Worm (Caenorhabditis elegans) whole organism, L3 larva: ENCODE results near the gene mpk-1.

Experiments used
- R02D3.7 ChIP-seq: fragments of 150-350 bp; optimal IDR thresholded peaks from 2 replicates; lab custom pipeline; 2014; ENCODE audit warnings: missing biosample characterization, missing genetic modification characterization
- ama-1 ChIP-seq: fragments of 150-350 bp; optimal IDR thresholded peaks from 2 replicates; lab custom pipeline; 2018
- ceh-16 ChIP-seq: sonication (generic microtip); optimal IDR thresholded peaks from 2 replicates; lab custom pipeline; 2017; ENCODE audit warnings: missing biosample characterization, missing genetic modification characterization
- ceh-82 ChIP-seq: fragments of 150-350 bp; optimal IDR thresholded peaks from 2 replicates; lab custom pipeline; 2014; ENCODE audit warnings: missing biosample characterization, missing genetic modification characterization
- ceh-9 ChIP-seq: sonication (generic microtip); optimal IDR thresholded peaks from 2 replicates; lab custom pipeline; 2018; ENCODE audit warnings: missing biosample characterization, missing genetic modification characterization
- daf-12 ChIP-seq: fragments of 150-350 bp; optimal IDR thresholded peaks from 2 replicates; lab custom pipeline; 2014; ENCODE audit warnings: missing biosample characterization, missing genetic modification reagents, missing genetic modification characterization
- egl-27 ChIP-seq: sonication (generic microtip); optimal IDR thresholded peaks from 4 replicates; lab custom pipeline; 2017; ENCODE audit warnings: missing biosample characterization, missing genetic modification reagents, missing genetic modification characterization
- elt-1 ChIP-seq: fragments of 150-350 bp; optimal IDR thresholded peaks from 2 replicates; lab custom pipeline; 2014; ENCODE audit warnings: missing biosample characterization, missing genetic modification characterization
- elt-2 ChIP-seq: sonication (generic microtip); optimal IDR thresholded peaks from 2 replicates; lab custom pipeline; 2016; ENCODE audit warnings: missing genetic modification reagents, mild to moderate bottlenecking, missing genetic modification characterization, missing compliant biosample characterization
- elt-3 ChIP-seq, 3 experiments: fragments of 150-350 bp in 1 of 3; sonication (generic microtip) in 2 of 3; optimal IDR thresholded peaks; 2 replicates in 2 of 3; 4 replicates in 1 of 3; lab custom pipeline; 2014 to 2017; ENCODE audit warnings: missing biosample characterization in 3 of 3, missing genetic modification characterization in 3 of 3
- eor-1 ChIP-seq, 2 experiments: fragments of 150-350 bp; optimal IDR thresholded peaks; 2 replicates each; lab custom pipeline; 2014 to 2018; ENCODE audit warnings: missing biosample characterization in 2 of 2, missing genetic modification characterization in 2 of 2
- fos-1 ChIP-seq: fragments of 150-350 bp; optimal IDR thresholded peaks from 2 replicates; lab custom pipeline; 2014; ENCODE audit warnings: missing biosample characterization, missing genetic modification characterization
- jun-1 ChIP-seq: fragments of 150-350 bp; optimal IDR thresholded peaks from 2 replicates; lab custom pipeline; 2014; ENCODE audit warnings: missing biosample characterization, missing genetic modification reagents, missing genetic modification characterization
- lin-15B ChIP-seq: fragments of 150-350 bp; optimal IDR thresholded peaks from 2 replicates; lab custom pipeline; 2014; ENCODE audit warnings: missing biosample characterization, missing genetic modification characterization
- mdl-1 ChIP-seq: fragments of 150-350 bp; optimal IDR thresholded peaks from 2 replicates; lab custom pipeline; 2014; ENCODE audit warnings: missing biosample characterization, missing genetic modification characterization
- mml-1 ChIP-seq: fragments of 150-350 bp; sonication (generic microtip); optimal IDR thresholded peaks from 3 replicates; lab custom pipeline; 2014; ENCODE audit warnings: missing biosample characterization, missing genetic modification characterization
- nfya-1 ChIP-seq: sonication (generic microtip); optimal IDR thresholded peaks from 2 replicates; lab custom pipeline; 2017; ENCODE audit warnings: missing genetic modification characterization, mild to moderate bottlenecking, missing compliant biosample characterization, antibody characterized with exemption, moderate library complexity; ENCODE audit not compliant: insufficient read depth
- nhr-11 ChIP-seq: fragments of 150-350 bp; optimal IDR thresholded peaks from 2 replicates; lab custom pipeline; 2014; ENCODE audit warnings: missing biosample characterization, missing genetic modification characterization
- nhr-237 ChIP-seq: fragments of 150-350 bp; optimal IDR thresholded peaks from 2 replicates; lab custom pipeline; 2014; ENCODE audit warnings: missing biosample characterization, missing genetic modification characterization
- nhr-28 ChIP-seq: fragments of 150-350 bp; optimal IDR thresholded peaks from 2 replicates; lab custom pipeline; 2014; ENCODE audit warnings: missing biosample characterization, missing genetic modification characterization
- nhr-43 ChIP-seq: sonication (generic microtip); optimal IDR thresholded peaks from 2 replicates; lab custom pipeline; 2016; ENCODE audit warnings: mild to moderate bottlenecking, missing genetic modification characterization, missing compliant biosample characterization; ENCODE audit not compliant: poor library complexity, severe bottlenecking
- nhr-67 ChIP-seq: fragments of 150-350 bp; optimal IDR thresholded peaks from 2 replicates; lab custom pipeline; 2014; ENCODE audit warnings: missing biosample characterization, missing genetic modification characterization
- snpc-4 ChIP-seq: fragments of 150-350 bp; optimal IDR thresholded peaks from 2 replicates; lab custom pipeline; 2014; ENCODE audit warnings: missing biosample characterization, missing genetic modification characterization
- unc-39 ChIP-seq: sonication (generic microtip); optimal IDR thresholded peaks from 4 replicates; lab custom pipeline; 2017; ENCODE audit warnings: missing biosample characterization, missing genetic modification characterization
- unc-62 ChIP-seq: fragments of 150-350 bp; sonication (generic microtip); optimal IDR thresholded peaks from 4 replicates; lab custom pipeline; 2014; ENCODE audit warnings: missing biosample characterization, missing genetic modification reagents, missing genetic modification characterization
- zag-1 ChIP-seq: fragments of 150-350 bp; optimal IDR thresholded peaks from 2 replicates; lab custom pipeline; 2014; ENCODE audit warnings: missing biosample characterization, missing genetic modification characterization
- ztf-11 ChIP-seq: fragments of 150-350 bp; optimal IDR thresholded peaks from 2 replicates; lab custom pipeline; 2014; ENCODE audit warnings: missing biosample characterization, missing genetic modification characterization
- ztf-4 ChIP-seq: fragments of 150-350 bp; optimal IDR thresholded peaks from 2 replicates; lab custom pipeline; 2014; ENCODE audit warnings: missing biosample characterization, missing genetic modification characterization

Gene mpk-1

DNA sequence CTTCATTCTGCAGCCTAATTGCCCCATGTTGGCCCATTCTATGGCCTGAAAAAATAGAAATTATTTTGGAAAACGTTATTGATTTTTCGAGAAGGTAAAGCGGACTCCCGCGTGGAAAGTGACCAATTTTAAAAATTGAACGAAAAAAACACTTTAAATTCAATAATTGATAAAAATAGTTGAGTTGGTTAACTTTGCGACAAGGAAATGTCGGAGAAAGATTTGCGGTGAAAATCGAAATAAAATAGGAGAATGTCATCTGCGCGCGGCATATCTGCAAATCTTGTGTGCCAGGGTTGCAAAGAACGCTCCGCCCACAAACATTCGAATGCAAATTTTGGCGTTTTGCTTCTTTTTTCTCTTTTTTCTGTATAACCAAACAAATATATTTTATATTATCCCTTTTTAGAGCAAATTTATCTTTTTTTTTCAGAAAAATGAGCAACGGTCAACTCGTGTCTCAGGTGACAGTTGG is 57.0 kb downstream of the mpk-1 start, which contains the start of the genes rnf-121 and C16C10.4 (continued):
- no peak for TF ChIP-seq jun-1
- no peak for TF ChIP-seq mml-1 (tag; lab: Kevin White, UChicago)
- TF ChIP-seq ceh-82: no peak
- TF ChIP-seq ceh-9 (tag; lab: Kevin White, UChicago): no peak
- no peak for TF ChIP-seq mdl-1
- no peak for TF ChIP-seq ztf-4 (tag; lab: Kevin White, UChicago)
- no peak for TF ChIP-seq elt-3 (tag; optimal IDR thresholded peaks at IDR 0.05; lab: Kevin White, UChicago)
- TF ChIP-seq eor-1 (tag; optimal IDR thresholded peaks at IDR 0.05; lab: Kevin White, UChicago): no peak
- no peak for TF ChIP-seq zag-1
- TF ChIP-seq ztf-11 (tag; lab: Kevin White, UChicago): no peak
- TF ChIP-seq R02D3.7 (tag; lab: Kevin White, UChicago): peak; percentile 29
- TF ChIP-seq snpc-4: peak; percentile 64
- TF ChIP-seq unc-39: no peak
- no peak for TF ChIP-seq nfya-1 (tag; lab: Kevin White, UChicago)
- TF ChIP-seq fos-1: no peak

DNA sequence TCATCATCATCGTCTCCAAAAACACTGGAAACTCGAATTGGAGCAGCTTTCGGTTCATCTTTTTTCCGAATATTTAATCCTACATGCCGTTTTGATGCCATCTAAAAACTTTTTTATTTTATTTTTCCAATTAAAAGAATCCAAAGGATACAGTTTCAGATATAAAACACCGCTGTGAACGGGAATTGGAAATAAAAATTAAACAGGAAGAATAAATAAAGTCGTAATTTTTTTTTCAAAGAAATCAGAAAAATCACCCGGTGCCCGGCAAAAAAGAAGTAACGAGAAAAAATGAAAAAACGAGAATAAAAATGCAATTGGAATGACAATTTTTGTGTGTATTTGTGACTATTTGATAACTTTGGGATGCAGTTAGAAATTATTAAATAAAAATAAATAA is 59.2 kb downstream of the mpk-1 start, which contains the start of gene ccdc-55:
Gene ccdc-55, minus strand, starts transcription at position 101 of the 400 bp plus-strand sequence.
- TF ChIP-seq unc-62: no peak
- no peak for TF ChIP-seq nhr-67 (tag; lab: Kevin White, UChicago)
- TF ChIP-seq daf-12 (tag; lab: Kevin White, UChicago): no peak
- TF ChIP-seq elt-2 (tag; lab: Kevin White, UChicago): no peak
- TF ChIP-seq ztf-4 (tag; lab: Kevin White, UChicago): no peak
- TF ChIP-seq ztf-11 (tag; lab: Kevin White, UChicago): no peak
- TF ChIP-seq nhr-43 (tag; lab: Kevin White, UChicago): no peak
- no peak for TF ChIP-seq nhr-28 (tag; lab: Kevin White, UChicago)
- no peak for TF ChIP-seq egl-27
- no peak for TF ChIP-seq elt-1 (tag; lab: Kevin White, UChicago)
- no peak for TF ChIP-seq R02D3.7 (tag; lab: Kevin White, UChicago)
- TF ChIP-seq nhr-237 (tag; lab: Kevin White, UChicago): no peak
- TF ChIP-seq ceh-82: no peak
- TF ChIP-seq elt-3 (tag; optimal IDR thresholded peaks at IDR 0.05; lab: Kevin White, UChicago): no peak
- no peak for TF ChIP-seq nhr-11 (tag; lab: Kevin White, UChicago)
- no peak for TF ChIP-seq ama-1 (lab: Kevin White, UChicago)
- no peak for TF ChIP-seq mdl-1
- no peak for TF ChIP-seq lin-15B (tag; lab: Kevin White, UChicago)
- TF ChIP-seq ceh-16 (tag; lab: Kevin White, UChicago): no peak
